Fruit fly (Drosophila melanogaster): ENCODE measurements around the gene Naglu.

DNA sequence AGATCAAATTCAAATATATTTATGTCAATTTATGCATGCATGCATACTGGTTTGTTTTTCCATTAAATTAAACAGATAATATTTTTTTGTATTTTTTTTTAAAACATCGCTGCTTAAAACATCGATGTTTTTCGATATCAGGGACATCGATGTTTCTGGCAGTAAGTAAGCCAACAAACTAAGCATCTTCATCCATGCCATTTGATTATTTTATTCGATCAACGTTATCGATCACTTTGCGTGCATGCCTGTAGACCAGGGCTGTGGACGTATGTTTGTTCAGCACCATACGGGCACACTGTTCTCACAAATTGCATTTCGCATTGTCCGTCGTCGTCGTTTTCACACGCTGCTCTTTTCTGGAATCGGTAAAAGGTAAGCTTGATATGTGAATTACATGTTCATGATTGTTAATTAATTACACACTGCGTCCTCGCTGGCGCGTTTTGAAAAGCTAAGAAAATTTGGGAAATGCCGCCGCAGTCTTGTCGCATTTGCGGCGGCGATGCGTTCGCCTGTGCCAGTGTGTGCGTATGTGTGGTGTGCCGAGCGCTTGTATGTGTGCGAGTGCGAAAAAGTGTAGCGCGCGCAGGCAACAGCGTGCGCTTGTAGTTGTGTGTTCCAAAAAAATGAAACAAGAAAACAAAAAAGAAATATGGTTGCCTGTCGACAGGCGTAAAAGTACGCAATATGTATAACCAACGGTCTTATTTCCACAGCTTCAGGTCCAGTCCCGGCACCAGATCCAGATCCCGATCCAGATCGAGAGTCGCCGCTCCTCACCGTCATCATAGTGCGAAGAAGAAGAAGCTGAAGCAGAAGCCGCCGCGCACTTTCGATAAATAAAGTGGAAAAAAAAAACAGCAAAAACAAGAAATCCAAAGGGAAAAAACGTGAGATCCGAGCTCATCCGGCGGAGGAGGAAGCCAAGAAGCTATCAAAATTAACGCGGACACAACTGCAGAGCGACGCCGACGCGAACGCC lies 8.1 kb downstream of the Naglu start, which contains the start of gene emb:
- no peak for TF ChIP-seq CG7045 (GFP tag; optimal IDR thresholded peaks at IDR 0.05)
- no peak for TF ChIP-seq CG14711 (tag; optimal IDR thresholded peaks at IDR 0.05)
- TF ChIP-seq CG11617 (GFP tag; optimal IDR thresholded peaks at IDR 0.05): peak; percentile 50
- peak; percentile 47 for TF ChIP-seq pad (GFP tag; optimal IDR thresholded peaks at IDR 0.05)
- peak; percentile 11 for TF ChIP-seq CG1620 (GFP tag; optimal IDR thresholded peaks at IDR 0.05)

All from whole organism, adult.